Worm (Caenorhabditis elegans): ENCODE data around the gene ZK105.5.

DNA sequence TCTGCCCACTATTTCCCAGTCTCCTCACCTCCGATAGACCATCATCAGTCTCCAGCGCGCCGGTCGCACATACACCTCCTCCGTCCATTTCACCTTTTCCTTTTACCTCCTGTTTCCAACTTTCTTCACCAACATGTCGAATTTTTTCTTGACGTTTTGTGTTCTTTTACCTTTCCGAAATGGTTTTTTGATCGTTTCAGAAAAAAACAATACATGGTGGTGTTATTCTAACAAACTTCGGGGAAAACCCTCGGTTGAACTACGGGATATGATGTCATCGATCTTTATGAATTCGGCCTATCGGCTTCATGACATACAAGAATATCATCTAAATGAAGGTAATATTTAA is 11.1 kb upstream of the ZK105.5 start, which contains the start of gene Y97E10C.1:
- TF ChIP-seq elt-3 (tag; optimal IDR thresholded peaks at IDR 0.05) (peak in 1 of 6 experiments; percentile 18), mep-1 (tag; optimal IDR thresholded peaks at IDR 0.05) (no peak), elt-2 (tag; optimal IDR thresholded peaks at IDR 0.05) (no peak), lin-14 (GFP tag; optimal IDR thresholded peaks at IDR 0.05) (no peak)
